Worm (Caenorhabditis elegans) whole organism, L2 larva: ENCODE data around the gene F46B6.2.

Experiments
- C34F6.9 ChIP-seq: fragments of 150-350 bp; optimal IDR thresholded peaks from 2 replicates; lab custom pipeline; 2014; ENCODE audit warnings: missing biosample characterization, missing genetic modification characterization
- F13H6.1 ChIP-seq: sonication (generic microtip); optimal IDR thresholded peaks from 2 replicates; lab custom pipeline; 2016; ENCODE audit warnings: missing genetic modification characterization, missing compliant biosample characterization
- Y55F3AM.14 ChIP-seq: fragments of 200-800 bp; sonication (Bioruptor generic); optimal IDR thresholded peaks from 2 replicates; lab custom pipeline; 2018; ENCODE audit warnings: mild to moderate bottlenecking, missing genetic modification characterization, missing compliant biosample characterization
- ZK546.5 ChIP-seq: sonication (generic microtip); optimal IDR thresholded peaks from 2 replicates; lab custom pipeline; 2017; ENCODE audit warnings: missing biosample characterization, missing genetic modification characterization
- aly-2 ChIP-seq: fragments of 150-350 bp; optimal IDR thresholded peaks from 2 replicates; lab custom pipeline; 2014; ENCODE audit warnings: missing biosample characterization, missing genetic modification characterization
- ceh-16 ChIP-seq: fragments of 150-350 bp; optimal IDR thresholded peaks from 2 replicates; lab custom pipeline; 2014; ENCODE audit warnings: missing biosample characterization, missing genetic modification characterization
- crh-2 ChIP-seq: sonication (generic microtip); optimal IDR thresholded peaks from 2 replicates; lab custom pipeline; 2017; ENCODE audit warnings: missing biosample characterization, missing genetic modification characterization
- egl-27 ChIP-seq: sonication (generic microtip); optimal IDR thresholded peaks from 3 replicates; lab custom pipeline; 2017; ENCODE audit warnings: missing biosample characterization, missing genetic modification reagents, missing genetic modification characterization
- elt-1 ChIP-seq: fragments of 150-350 bp; optimal IDR thresholded peaks from 2 replicates; lab custom pipeline; 2014; ENCODE audit warnings: missing biosample characterization, missing genetic modification characterization
- elt-3 ChIP-seq: sonication (generic microtip); optimal IDR thresholded peaks from 2 replicates; lab custom pipeline; 2017; ENCODE audit warnings: missing biosample characterization, missing genetic modification characterization
- fos-1 ChIP-seq: fragments of 150-350 bp; optimal IDR thresholded peaks from 2 replicates; lab custom pipeline; 2014; ENCODE audit warnings: missing biosample characterization, missing genetic modification characterization
- gmeb-1 ChIP-seq: fragments of 150-350 bp; optimal IDR thresholded peaks from 2 replicates; lab custom pipeline; 2014; ENCODE audit warnings: missing biosample characterization, missing genetic modification characterization
- lin-11 ChIP-seq: fragments of 150-350 bp; sonication (generic microtip); optimal IDR thresholded peaks from 2 replicates; lab custom pipeline; 2014; ENCODE audit warnings: missing biosample characterization, missing genetic modification characterization, inconsistent platforms, mixed read lengths
- lin-13 ChIP-seq: fragments of 150-350 bp; optimal IDR thresholded peaks from 2 replicates; lab custom pipeline; 2014; ENCODE audit warnings: missing biosample characterization, missing genetic modification reagents, missing genetic modification characterization
- lsy-2 ChIP-seq, 2 experiments: fragments of 150-350 bp in 1 of 2; sonication (generic microtip) in 1 of 2; optimal IDR thresholded peaks; 2 replicates each; lab custom pipeline; 2014 to 2017; ENCODE audit warnings: missing biosample characterization in 2 of 2, missing genetic modification characterization in 2 of 2
- mab-5 ChIP-seq: fragments of 150-350 bp; optimal IDR thresholded peaks from 2 replicates; lab custom pipeline; 2014; ENCODE audit warnings: missing biosample characterization, missing genetic modification characterization
- mbf-1 ChIP-seq: sonication (generic microtip); optimal IDR thresholded peaks from 2 replicates; lab custom pipeline; 2017; ENCODE audit warnings: missing biosample characterization, missing genetic modification characterization
- mdl-1 ChIP-seq, 2 experiments: fragments of 150-350 bp in 1 of 2; sonication (generic microtip) in 1 of 2; optimal IDR thresholded peaks; 2 replicates each; lab custom pipeline; 2017; ENCODE audit warnings: missing biosample characterization in 2 of 2, missing genetic modification characterization in 2 of 2
- nhr-11 ChIP-seq: fragments of 150-350 bp; optimal IDR thresholded peaks from 2 replicates; lab custom pipeline; 2014; ENCODE audit warnings: missing biosample characterization, missing genetic modification characterization
- nhr-23 ChIP-seq: fragments of 150-350 bp; optimal IDR thresholded peaks from 2 replicates; lab custom pipeline; 2014; ENCODE audit warnings: missing biosample characterization, missing genetic modification reagents, missing genetic modification characterization
- nhr-6 ChIP-seq: fragments of 150-350 bp; optimal IDR thresholded peaks from 2 replicates; lab custom pipeline; 2014; ENCODE audit warnings: missing biosample characterization, missing genetic modification characterization
- nhr-77 ChIP-seq: fragments of 150-350 bp; optimal IDR thresholded peaks from 2 replicates; lab custom pipeline; 2014; ENCODE audit warnings: missing biosample characterization, missing genetic modification characterization
- skn-1 ChIP-seq: sonication (generic microtip); optimal IDR thresholded peaks from 2 replicates; lab custom pipeline; 2017; ENCODE audit warnings: missing biosample characterization, missing genetic modification characterization
- sma-3 ChIP-seq: sonication (generic microtip); optimal IDR thresholded peaks from 2 replicates; lab custom pipeline; 2016; ENCODE audit warnings: missing genetic modification reagents, missing genetic modification characterization, missing compliant biosample characterization
- sma-9 ChIP-seq, 2 experiments: fragments of 150-350 bp in 1 of 2; sonication (generic microtip) in 1 of 2; optimal IDR thresholded peaks; 2 replicates each; lab custom pipeline; 2014 to 2016; ENCODE audit warnings: missing genetic modification characterization in 2 of 2, mild to moderate bottlenecking in 1 of 2, missing biosample characterization in 1 of 2, missing compliant biosample characterization in 1 of 2, missing genetic modification reagents in 1 of 2, moderate library complexity in 1 of 2
- snpc-4 ChIP-seq: fragments of 150-350 bp; optimal IDR thresholded peaks from 2 replicates; lab custom pipeline; 2014; ENCODE audit warnings: missing biosample characterization, missing genetic modification characterization
- unc-39 ChIP-seq: fragments of 150-350 bp; optimal IDR thresholded peaks from 2 replicates; lab custom pipeline; 2014; ENCODE audit warnings: missing biosample characterization, missing genetic modification characterization
- unc-55 ChIP-seq: fragments of 150-350 bp; sonication (generic microtip); optimal IDR thresholded peaks from 3 replicates; lab custom pipeline; 2014; ENCODE audit warnings: missing biosample characterization, missing genetic modification reagents, missing genetic modification characterization
- unc-62 ChIP-seq: fragments of 150-350 bp; optimal IDR thresholded peaks from 2 replicates; lab custom pipeline; 2014; ENCODE audit warnings: missing biosample characterization, missing genetic modification reagents, missing genetic modification characterization
- zag-1 ChIP-seq: fragments of 150-350 bp; optimal IDR thresholded peaks from 2 replicates; lab custom pipeline; 2014; ENCODE audit warnings: missing biosample characterization, missing genetic modification characterization
- ztf-1 ChIP-seq: fragments of 200-800 bp; sonication (Bioruptor generic); conservative IDR thresholded peaks from 2 replicates; pipeline ENCODE4 v1.3.6; 2022; ENCODE audit warnings: missing genetic modification characterization, missing compliant biosample characterization
- ztf-11 ChIP-seq: sonication (generic microtip); optimal IDR thresholded peaks from 2 replicates; lab custom pipeline; 2017; ENCODE audit warnings: missing biosample characterization, missing genetic modification characterization
- ztf-4 ChIP-seq: fragments of 150-350 bp; optimal IDR thresholded peaks from 2 replicates; lab custom pipeline; 2014; ENCODE audit warnings: missing biosample characterization, missing genetic modification characterization

The F46B6.2 gene

DNA sequence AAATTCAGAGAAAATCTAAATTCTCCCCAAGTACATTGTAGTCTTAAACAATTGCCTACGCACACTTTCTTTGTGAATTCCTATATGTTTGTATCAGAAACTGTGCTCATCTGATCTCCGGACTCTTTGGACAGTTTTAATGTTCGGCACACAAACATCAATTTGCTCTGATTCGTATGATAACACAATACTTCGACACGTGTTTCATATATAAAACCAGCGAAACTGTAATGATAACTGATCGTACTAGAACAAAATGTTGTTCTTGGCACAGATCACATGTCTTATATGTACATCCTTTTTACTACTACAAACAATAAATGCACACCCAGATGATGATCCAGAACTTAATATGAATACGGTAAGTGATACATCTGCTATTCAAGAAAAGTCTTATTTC lies 19.2 kb downstream of the F46B6.2 start, which contains the start of gene lipl-2:
TSS of gene lipl-2 (plus strand) at position 236 of the 400 bp plus-strand sequence.
- TF ChIP-seq ztf-4 (tag; lab: Kevin White, UChicago): no peak
- no peak for TF ChIP-seq mbf-1 (tag; lab: Kevin White, UChicago)
- peak; percentile 25 for TF ChIP-seq crh-2 (tag; lab: Kevin White, UChicago)
- peak; percentile 26 for TF ChIP-seq fos-1 (tag; lab: Kevin White, UChicago)
- TF ChIP-seq sma-9 (GFP tag; optimal IDR thresholded peaks at IDR 0.05; lab: Kevin White, UChicago): peak; percentile 31
- TF ChIP-seq sma-9 (tag; optimal IDR thresholded peaks at IDR 0.05; lab: Kevin White, UChicago): no peak

ce11 chrV:9794997-9795396 lies 22.9 kb downstream of the F46B6.2 start:
- TF ChIP-seq lsy-2 (tag; optimal IDR thresholded peaks at IDR 0.05; lab: Kevin White, UChicago): no peak
- TF ChIP-seq unc-39 (tag; lab: Kevin White, UChicago): no peak
- peak; percentile 9 for TF ChIP-seq sma-9 (GFP tag; optimal IDR thresholded peaks at IDR 0.05; lab: Kevin White, UChicago)
- no peak for TF ChIP-seq sma-9 (tag; optimal IDR thresholded peaks at IDR 0.05; lab: Kevin White, UChicago)
- TF ChIP-seq nhr-77 (tag; lab: Kevin White, UChicago): no peak
- TF ChIP-seq fos-1 (tag; lab: Kevin White, UChicago): no peak

- TF ChIP-seq egl-27: no peak
- TF ChIP-seq ztf-4 (tag; lab: Kevin White, UChicago): no peak
- TF ChIP-seq lin-11 (tag; lab: Kevin White, UChicago): peak; percentile 20
Observed at ce11 chrV:9796002-9796401, 23.9 kb downstream of the F46B6.2 start.

DNA sequence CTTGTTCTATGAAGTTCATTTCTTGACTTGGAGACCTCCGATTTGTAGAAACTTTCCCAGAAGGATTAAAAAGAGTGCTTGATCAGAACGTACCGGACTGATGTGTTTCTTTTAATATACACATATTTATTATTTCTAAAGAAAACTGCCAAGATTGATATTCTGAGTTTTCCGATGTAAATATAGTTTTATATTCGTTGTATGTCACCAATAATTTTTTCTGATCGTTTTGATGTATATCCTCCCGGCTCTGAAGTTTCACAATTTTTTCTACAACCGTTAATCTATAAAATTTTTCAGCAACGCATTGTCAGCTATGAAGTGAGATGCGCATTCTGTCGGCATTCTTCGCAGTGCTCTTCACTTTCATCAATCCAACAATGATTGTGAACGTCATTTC lies 24.5 kb downstream of the F46B6.2 start, which contains the start of gene F46B6.9:
TSS of gene F46B6.9 (plus strand) at position 301 of the 400 bp plus-strand sequence.
- no peak for TF ChIP-seq mbf-1 (tag; lab: Kevin White, UChicago)
- TF ChIP-seq snpc-4 (tag; lab: Kevin White, UChicago): no peak
- TF ChIP-seq nhr-11 (tag; lab: Kevin White, UChicago): no peak
- no peak for TF ChIP-seq lin-13
- TF ChIP-seq, all 48 proteins: peak for 0

DNA sequence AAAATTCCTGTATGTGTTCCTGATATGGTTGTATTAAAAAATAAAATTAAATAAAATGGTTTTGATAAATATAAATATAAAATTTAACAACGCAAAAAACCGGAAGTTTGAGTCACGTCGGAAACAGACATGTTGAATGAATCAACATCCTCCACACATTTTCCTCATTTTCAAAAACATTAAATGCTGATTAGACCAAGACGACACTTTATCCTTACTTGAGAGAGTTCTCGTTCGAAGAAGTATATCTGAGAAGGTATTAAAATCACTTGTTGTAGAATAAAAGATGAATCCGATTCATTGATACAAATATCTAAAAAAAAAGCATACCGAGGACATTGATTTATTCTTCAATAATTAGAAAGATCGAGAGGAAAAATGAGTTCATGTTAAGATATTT lies 26.1 kb downstream of the F46B6.2 start:
- TF ChIP-seq sma-9 (GFP tag; optimal IDR thresholded peaks at IDR 0.05; lab: Kevin White, UChicago) (no peak), sma-9 (tag; optimal IDR thresholded peaks at IDR 0.05; lab: Kevin White, UChicago) (no peak), sma-3 (GFP tag; lab: Kevin White, UChicago) (no peak), nhr-11 (tag; lab: Kevin White, UChicago) (no peak), unc-39 (tag; lab: Kevin White, UChicago) (no peak), zag-1 (tag; lab: Kevin White, UChicago) (no peak), unc-55 (GFP tag; lab: Kevin White, UChicago) (no peak), crh-2 (tag; lab: Kevin White, UChicago) (no peak), skn-1 (tag; lab: Kevin White, UChicago) (no peak), C34F6.9 (no peak), elt-1 (tag; lab: Kevin White, UChicago) (no peak), mdl-1 (tag; optimal IDR thresholded peaks at IDR 0.05; lab: Kevin White, UChicago) (no peak), elt-3 (tag; lab: Kevin White, UChicago) (no peak), egl-27 (no peak), aly-2 (tag; lab: Kevin White, UChicago) (no peak), Y55F3AM.14 (no peak)

DNA sequence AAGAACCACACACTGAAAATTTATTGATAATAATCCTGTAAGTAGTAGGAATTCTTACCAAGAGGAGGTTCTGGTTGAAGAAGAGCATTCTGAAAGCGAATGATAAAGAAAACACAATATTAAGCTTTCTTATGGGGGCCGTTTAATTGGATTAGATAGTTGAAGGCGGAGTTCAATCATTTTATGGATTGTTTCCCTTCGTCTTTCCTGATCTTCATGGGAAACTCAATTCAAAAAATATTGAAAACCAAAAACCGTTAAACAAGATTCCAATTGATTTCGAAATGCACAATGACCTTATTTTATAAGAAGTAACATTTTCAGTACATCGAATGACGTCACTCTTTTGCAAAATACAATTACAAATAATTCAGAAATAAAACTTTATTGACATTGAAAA lies 27.0 kb downstream of the F46B6.2 start, which contains the start of gene F46B6.13:
TSS of gene F46B6.13 (minus strand) at position 101 of the 400 bp plus-strand sequence.
- no peak for TF ChIP-seq unc-62
- TF ChIP-seq nhr-23 (tag; lab: Kevin White, UChicago): no peak
- no peak for TF ChIP-seq aly-2 (tag; lab: Kevin White, UChicago)
- TF ChIP-seq nhr-6 (tag; lab: Kevin White, UChicago): no peak
- no peak for TF ChIP-seq crh-2 (tag; lab: Kevin White, UChicago)
- no peak for TF ChIP-seq elt-1 (tag; lab: Kevin White, UChicago)
- TF ChIP-seq lin-13: no peak
- TF ChIP-seq lsy-2 (tag; optimal IDR thresholded peaks at IDR 0.05; lab: Kevin White, UChicago): no peak
- no peak for TF ChIP-seq elt-3 (tag; lab: Kevin White, UChicago)
- TF ChIP-seq ceh-16 (tag; lab: Kevin White, UChicago): no peak
- no peak for TF ChIP-seq ztf-11 (tag; lab: Kevin White, UChicago)
- TF ChIP-seq ZK546.5 (tag; lab: Kevin White, UChicago): no peak
- TF ChIP-seq F13H6.1 (tag; lab: Kevin White, UChicago): no peak
- TF ChIP-seq mab-5: no peak
- TF ChIP-seq gmeb-1 (tag; lab: Kevin White, UChicago): no peak
- TF ChIP-seq skn-1 (tag; lab: Kevin White, UChicago): no peak
- TF ChIP-seq ztf-1: no peak
- no peak for TF ChIP-seq mbf-1 (tag; lab: Kevin White, UChicago)
